Worm (Caenorhabditis elegans): ENCODE measurements around the gene scav-2.

DNA sequence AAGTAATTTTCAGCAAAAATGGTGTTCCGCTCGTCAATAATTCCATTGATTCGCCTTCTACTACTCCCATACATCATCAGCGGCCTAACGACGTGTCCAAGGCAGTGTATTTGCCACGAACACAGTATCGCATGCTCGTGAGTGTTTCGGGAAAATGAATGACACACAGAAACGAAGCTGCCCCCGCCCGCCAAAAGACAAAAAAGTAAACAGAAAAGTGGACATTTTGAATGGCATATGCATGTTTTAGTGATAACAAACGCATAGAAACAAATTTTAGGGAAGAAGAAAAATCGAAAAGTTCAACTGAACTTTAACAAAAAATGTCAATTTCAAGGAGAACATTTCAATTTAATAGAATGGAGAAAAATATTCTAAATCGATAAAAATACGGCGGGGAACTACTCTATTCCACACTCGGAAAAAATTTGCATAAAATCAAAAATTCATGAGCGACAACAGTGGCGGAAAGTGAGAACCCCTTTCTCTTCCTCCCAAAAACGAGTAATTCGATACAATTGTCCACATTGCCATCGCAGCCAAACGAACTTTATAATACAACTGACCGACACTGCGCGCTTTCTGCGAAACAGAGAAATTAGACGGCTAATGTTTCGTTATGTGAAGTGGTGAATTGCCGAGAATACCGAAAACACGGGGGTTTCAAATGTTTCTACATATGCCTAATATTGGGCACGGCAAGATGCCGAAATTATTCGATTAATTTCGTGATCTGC lies 26.5 kb downstream of the scav-2 start:
- TF ChIP-seq him-1 (tag; optimal IDR thresholded peaks at IDR 0.05), result no peak
- TF ChIP-seq W03F9.2 (tag; optimal IDR thresholded peaks at IDR 0.05), result no peak
- no peak for TF ChIP-seq dao-5 (tag; optimal IDR thresholded peaks at IDR 0.05)

Data from whole organism, L4/young adult.